Worm (Caenorhabditis elegans) whole organism, late embryonic: ENCODE results near the gene C09B9.4.

Experiments
- K09A11.1 ChIP-seq: sonication (generic microtip); optimal IDR thresholded peaks from 2 replicates; lab custom pipeline; 2017; ENCODE audit warnings: antibody characterized with exemption, mild to moderate bottlenecking, missing genetic modification characterization, missing compliant biosample characterization; ENCODE audit not compliant: insufficient read depth
- ceh-6 ChIP-seq: fragments of 200-800 bp; sonication (Bioruptor generic); optimal IDR thresholded peaks from 2 replicates; lab custom pipeline; 2018; ENCODE audit warnings: mild to moderate bottlenecking, missing genetic modification characterization, missing compliant biosample characterization
- elt-2 ChIP-seq: sonication (generic microtip); optimal IDR thresholded peaks from 2 replicates; lab custom pipeline; 2016; ENCODE audit warnings: missing genetic modification reagents, missing genetic modification characterization, missing compliant biosample characterization
- ets-4 ChIP-seq: sonication (generic microtip); optimal IDR thresholded peaks from 2 replicates; lab custom pipeline; 2016; ENCODE audit warnings: missing genetic modification characterization, missing compliant biosample characterization
- nhr-11 ChIP-seq: fragments of 150-350 bp; optimal IDR thresholded peaks from 2 replicates; lab custom pipeline; 2014; ENCODE audit warnings: missing biosample characterization, missing genetic modification characterization

ce11 chrIV:4995842-4996241 is 37.3 kb downstream of the C09B9.4 start, which contains the start of gene ssq-2:
- TF ChIP-seq K09A11.1 (tag; lab: Kevin White, UChicago) (no peak), nhr-11 (tag; lab: Kevin White, UChicago) (no peak), ets-4 (tag; lab: Kevin White, UChicago) (no peak), elt-2 (tag; lab: Kevin White, UChicago) (no peak), ceh-6 (GFP tag; lab: Kevin White, UChicago) (no peak)
